Fruit fly (Drosophila melanogaster): ENCODE data around the gene CG6664.

- TF ChIP-seq CG31627 (GFP tag; optimal IDR thresholded peaks at IDR 0.05) (no peak), eg (GFP tag; IDR thresholded peaks at IDR 0.05) (no peak), topi (GFP tag; optimal IDR thresholded peaks at IDR 0.05) (no peak), CG10669 (GFP tag; optimal IDR thresholded peaks at IDR 0.05) (no peak), Ets96B (tag; optimal IDR thresholded peaks at IDR 0.05) (no peak), Eip93F (GFP tag; optimal IDR thresholded peaks at IDR 0.05) (no peak), CG11762 (GFP tag; optimal IDR thresholded peaks at IDR 0.05; ENCODE audit: insufficient read depth) (no peak), CG8319 (GFP tag; optimal IDR thresholded peaks at IDR 0.05) (no peak), dsx (GFP tag; optimal IDR thresholded peaks at IDR 0.05; ENCODE audit: poor library complexity, severe bottlenecking) (peak; percentile 19), Blimp-1 (GFP tag; optimal IDR thresholded peaks at IDR 0.05) (no peak), Gug (GFP tag; IDR thresholded peaks at IDR 0.05) (no peak), CG3919 (GFP tag; optimal IDR thresholded peaks at IDR 0.05) (no peak), CG1621 (tag; optimal IDR thresholded peaks at IDR 0.05) (no peak)
Measured at dm6 chr3L:17055467-17055877, 39.5 kb upstream of the CG6664 start, which contains the start of gene CG7724.

All from whole organism, prepupa.